Worm (Caenorhabditis elegans) whole organism, L1 larva: ENCODE results near the gene T13C2.2.

Experiments used
- C16A3.4 ChIP-seq: fragments of 150-350 bp; optimal IDR thresholded peaks from 2 replicates; lab custom pipeline; 2014; ENCODE audit warnings: missing biosample characterization, missing genetic modification characterization
- C34B4.2 ChIP-seq: sonication (generic microtip); optimal IDR thresholded peaks from 2 replicates; lab custom pipeline; 2017; ENCODE audit warnings: mild to moderate bottlenecking, missing genetic modification characterization, missing compliant biosample characterization
- F16B12.6 ChIP-seq: fragments of 150-350 bp; optimal IDR thresholded peaks from 2 replicates; lab custom pipeline; 2014; ENCODE audit warnings: missing biosample characterization, missing genetic modification characterization
- Y116A8C.19 ChIP-seq: sonication (generic microtip); optimal IDR thresholded peaks from 2 replicates; lab custom pipeline; 2016; ENCODE audit warnings: missing compliant biosample characterization, missing genetic modification characterization, borderline replicate concordance
- alr-1 ChIP-seq: fragments of 200-800 bp; sonication (Bioruptor generic); optimal IDR thresholded peaks from 2 replicates; lab custom pipeline; 2018; ENCODE audit warnings: borderline replicate concordance, mild to moderate bottlenecking, missing genetic modification characterization, missing compliant biosample characterization
- aly-2 ChIP-seq: fragments of 150-350 bp; optimal IDR thresholded peaks from 2 replicates; lab custom pipeline; 2014; ENCODE audit warnings: missing biosample characterization, missing genetic modification characterization
- blmp-1 ChIP-seq: fragments of 150-350 bp; optimal IDR thresholded peaks from 2 replicates; lab custom pipeline; 2014; ENCODE audit warnings: missing biosample characterization, missing genetic modification characterization
- ceh-63 ChIP-seq: fragments of 200-800 bp; sonication (Bioruptor generic); optimal IDR thresholded peaks from 2 replicates; lab custom pipeline; 2018; ENCODE audit warnings: mild to moderate bottlenecking, missing genetic modification characterization, missing compliant biosample characterization
- ceh-8 ChIP-seq: fragments of 200-800 bp; sonication (Bioruptor generic); optimal IDR thresholded peaks from 2 replicates; lab custom pipeline; 2018; ENCODE audit warnings: mild to moderate bottlenecking, missing genetic modification characterization, moderate library complexity, missing compliant biosample characterization
- ceh-82 ChIP-seq, 3 experiments: fragments of 150-350 bp in 1 of 3; sonication (generic microtip) in 2 of 3; optimal IDR thresholded peaks; 2 replicates each; lab custom pipeline; 2014 to 2017; ENCODE audit warnings: missing biosample characterization in 3 of 3, missing genetic modification characterization in 3 of 3
- efl-1 ChIP-seq, 4 experiments: fragments of 150-350 bp; optimal IDR thresholded peaks in 3 of 4; peaks in 1 of 4; 1 replicate in 1 of 4; 2 replicates in 3 of 4; lab custom pipeline; 2014; ENCODE audit warnings: missing biosample characterization in 2 of 4, missing genetic modification characterization in 2 of 4, missing genetic modification reagents in 2 of 4
- egl-13 ChIP-seq: sonication (generic microtip); optimal IDR thresholded peaks from 2 replicates; lab custom pipeline; 2016; ENCODE audit warnings: missing genotype, missing genetic modification reagents, missing genetic modification characterization, missing compliant biosample characterization
- elt-2 ChIP-seq: sonication (generic microtip); optimal IDR thresholded peaks from 2 replicates; lab custom pipeline; 2016; ENCODE audit warnings: missing genetic modification characterization, mild to moderate bottlenecking, inconsistent platforms, missing compliant biosample characterization, missing genetic modification reagents
- elt-3 ChIP-seq, 6 experiments: fragments of 150-350 bp in 1 of 6; sonication (generic microtip); optimal IDR thresholded peaks; 2 replicates each; lab custom pipeline; 2017 to 2018; ENCODE audit warnings: missing biosample characterization in 6 of 6, missing genetic modification characterization in 6 of 6, inconsistent platforms in 1 of 6
- ets-5 ChIP-seq: fragments of 200-800 bp; sonication (Bioruptor generic); IDR thresholded peaks from 2 replicates; pipeline ENCODE4 v1.3.6; 2022; ENCODE audit warnings: missing genetic modification characterization, missing compliant biosample characterization
- fkh-10 ChIP-seq: sonication (generic microtip); optimal IDR thresholded peaks from 2 replicates; lab custom pipeline; 2017; ENCODE audit warnings: missing biosample characterization, missing genetic modification reagents, missing genetic modification characterization
- fkh-8 ChIP-seq: sonication (generic microtip); optimal IDR thresholded peaks from 2 replicates; lab custom pipeline; 2016; ENCODE audit warnings: mild to moderate bottlenecking, missing genetic modification characterization, missing compliant biosample characterization
- fos-1 ChIP-seq: fragments of 150-350 bp; optimal IDR thresholded peaks from 2 replicates; lab custom pipeline; 2014; ENCODE audit warnings: missing biosample characterization, missing genetic modification characterization
- isw-1 ChIP-seq: fragments of 200-800 bp; sonication (Bioruptor generic); IDR thresholded peaks from 2 replicates; pipeline ENCODE4 v1.3.6; 2022; ENCODE audit warnings: missing genetic modification characterization, missing compliant biosample characterization
- jun-1 ChIP-seq: fragments of 150-350 bp; optimal IDR thresholded peaks from 2 replicates; lab custom pipeline; 2014; ENCODE audit warnings: missing biosample characterization, missing genetic modification reagents, missing genetic modification characterization
- lin-14 ChIP-seq: fragments of 200-800 bp; sonication (Bioruptor generic); optimal IDR thresholded peaks from 2 replicates; lab custom pipeline; 2018; ENCODE audit warnings: mild to moderate bottlenecking, missing genetic modification characterization, moderate library complexity, missing compliant biosample characterization
- lin-15B ChIP-seq: fragments of 150-350 bp; sonication (generic microtip); optimal IDR thresholded peaks from 3 replicates; lab custom pipeline; 2014; ENCODE audit warnings: missing biosample characterization, missing genetic modification characterization
- lin-35 ChIP-seq, 2 experiments: fragments of 150-350 bp; optimal IDR thresholded peaks; 2 replicates each; lab custom pipeline; 2014; ENCODE audit warnings: missing biosample characterization in 2 of 2, missing genetic modification characterization in 2 of 2, missing genetic modification reagents in 2 of 2
- lsy-2 ChIP-seq, 2 experiments: fragments of 150-350 bp; optimal IDR thresholded peaks; 2 replicates each; lab custom pipeline; 2014; ENCODE audit warnings: missing biosample characterization in 2 of 2, missing genetic modification characterization in 2 of 2
- mdl-1 ChIP-seq, 2 experiments: fragments of 150-350 bp; optimal IDR thresholded peaks; 2 replicates each; lab custom pipeline; 2014 to 2017; ENCODE audit warnings: missing biosample characterization in 2 of 2, missing genetic modification characterization in 2 of 2, inconsistent platforms in 1 of 2
- mef-2 ChIP-seq: fragments of 150-350 bp; optimal IDR thresholded peaks from 2 replicates; lab custom pipeline; 2014; ENCODE audit warnings: missing biosample characterization, missing genetic modification characterization
- mep-1 ChIP-seq: fragments of 150-350 bp; optimal IDR thresholded peaks from 2 replicates; lab custom pipeline; 2014; ENCODE audit warnings: missing biosample characterization, missing genetic modification characterization
- nhr-11 ChIP-seq: fragments of 150-350 bp; optimal IDR thresholded peaks from 2 replicates; lab custom pipeline; 2014; ENCODE audit warnings: missing biosample characterization, missing genetic modification characterization
- nhr-19 ChIP-seq: fragments of 200-800 bp; sonication (Bioruptor generic); conservative IDR thresholded peaks from 2 replicates; pipeline ENCODE4 v1.3.6; 2022; ENCODE audit warnings: missing genetic modification characterization, missing compliant biosample characterization
- nhr-20 ChIP-seq: sonication (generic microtip); optimal IDR thresholded peaks from 2 replicates; lab custom pipeline; 2016; ENCODE audit warnings: mild to moderate bottlenecking, missing genetic modification characterization, missing compliant biosample characterization
- nhr-28 ChIP-seq: fragments of 150-350 bp; optimal IDR thresholded peaks from 2 replicates; lab custom pipeline; 2014; ENCODE audit warnings: missing biosample characterization, missing genetic modification characterization
- nhr-47 ChIP-seq: sonication (generic microtip); optimal IDR thresholded peaks from 2 replicates; lab custom pipeline; 2016; ENCODE audit warnings: mild to moderate bottlenecking, missing genetic modification characterization, moderate library complexity, missing compliant biosample characterization
- nhr-71 ChIP-seq: sonication (generic microtip); optimal IDR thresholded peaks from 2 replicates; lab custom pipeline; 2016; ENCODE audit warnings: mild to moderate bottlenecking, missing genetic modification characterization, moderate library complexity, missing compliant biosample characterization
- nhr-77 ChIP-seq: fragments of 150-350 bp; optimal IDR thresholded peaks from 2 replicates; lab custom pipeline; 2014; ENCODE audit warnings: missing biosample characterization, missing genetic modification characterization
- nhr-84 ChIP-seq: sonication (generic microtip); optimal IDR thresholded peaks from 2 replicates; lab custom pipeline; 2017; ENCODE audit warnings: missing biosample characterization, missing genetic modification characterization
- nhr-85 ChIP-seq: sonication (generic microtip); peaks from one replicate; lab custom pipeline; 2016; ENCODE audit warnings: missing genetic modification characterization, inconsistent platforms, missing compliant biosample characterization
- nhr-90 ChIP-seq: sonication (generic microtip); optimal IDR thresholded peaks from 2 replicates; lab custom pipeline; 2016; ENCODE audit warnings: mild to moderate bottlenecking, missing genetic modification characterization, missing compliant biosample characterization; ENCODE audit not compliant: poor library complexity
- pag-3 ChIP-seq: sonication (generic microtip); optimal IDR thresholded peaks from 2 replicates; lab custom pipeline; 2017; ENCODE audit warnings: missing genetic modification characterization, mild to moderate bottlenecking, missing compliant biosample characterization, antibody characterized with exemption, borderline replicate concordance; ENCODE audit not compliant: insufficient read depth
- pax-3 ChIP-seq: fragments of 200-800 bp; sonication (Bioruptor generic); optimal IDR thresholded peaks from 2 replicates; lab custom pipeline; 2018; ENCODE audit warnings: mild to moderate bottlenecking, missing genetic modification characterization, moderate library complexity, missing compliant biosample characterization
- skn-1 ChIP-seq: fragments of 150-350 bp; optimal IDR thresholded peaks from 2 replicates; lab custom pipeline; 2014; ENCODE audit warnings: missing biosample characterization, missing genetic modification characterization
- snpc-4 ChIP-seq: fragments of 150-350 bp; optimal IDR thresholded peaks from 2 replicates; lab custom pipeline; 2014; ENCODE audit warnings: missing biosample characterization, missing genetic modification characterization
- snu-23 ChIP-seq: sonication (generic microtip); optimal IDR thresholded peaks from 2 replicates; lab custom pipeline; 2016; ENCODE audit warnings: missing genetic modification characterization, missing compliant biosample characterization
- sox-4 ChIP-seq: sonication (generic microtip); optimal IDR thresholded peaks from 2 replicates; lab custom pipeline; 2016; ENCODE audit warnings: missing genetic modification characterization, missing compliant biosample characterization
- swsn-7 ChIP-seq: sonication (generic microtip); optimal IDR thresholded peaks from 2 replicates; lab custom pipeline; 2016; ENCODE audit warnings: missing genetic modification characterization, missing compliant biosample characterization
- tlp-1 ChIP-seq: fragments of 150-350 bp; optimal IDR thresholded peaks from 2 replicates; lab custom pipeline; 2014; ENCODE audit warnings: missing biosample characterization, missing genetic modification characterization
- unc-30 ChIP-seq: sonication (generic microtip); optimal IDR thresholded peaks from 2 replicates; lab custom pipeline; 2017; ENCODE audit warnings: missing biosample characterization, missing genetic modification characterization
- unc-86 ChIP-seq: sonication (generic microtip); optimal IDR thresholded peaks from 2 replicates; lab custom pipeline; 2016; ENCODE audit warnings: missing genetic modification characterization, missing compliant biosample characterization
- zip-4 ChIP-seq: fragments of 200-800 bp; sonication (Bioruptor generic); optimal IDR thresholded peaks from 2 replicates; lab custom pipeline; 2018; ENCODE audit warnings: mild to moderate bottlenecking, missing genetic modification characterization, moderate library complexity, missing compliant biosample characterization
- ztf-11 ChIP-seq, 2 experiments: sonication (generic microtip); optimal IDR thresholded peaks; 2 replicates each; lab custom pipeline; 2016 to 2017; ENCODE audit warnings: missing genetic modification characterization in 2 of 2, missing biosample characterization in 1 of 2, missing compliant biosample characterization in 1 of 2

Gene T13C2.2

ce11 chrII:6823912-6824311 lies 31.9 kb downstream of the T13C2.2 start:
- TF ChIP-seq ceh-82 (tag; optimal IDR thresholded peaks at IDR 0.05; lab: Kevin White, UChicago) (peak in 1 of 3 experiments; percentile 25), fkh-10 (peak; percentile 69), nhr-71 (peak; percentile 50), nhr-84 (tag; lab: Kevin White, UChicago) (no peak), snu-23 (GFP tag; lab: Kevin White, UChicago) (peak; percentile 56), swsn-7 (tag; lab: Kevin White, UChicago) (peak; percentile 9), pax-3 (no peak), ceh-63 (no peak), blmp-1 (tag; lab: Kevin White, UChicago) (peak; percentile 95), lsy-2 (tag; optimal IDR thresholded peaks at IDR 0.05; lab: Kevin White, UChicago) (peak; percentile 19 to 26), nhr-20 (tag; lab: Kevin White, UChicago) (peak; percentile 64), elt-3 (tag; optimal IDR thresholded peaks at IDR 0.05; lab: Kevin White, UChicago) (peak in 2 of 6 experiments; percentile 6 to 24), mep-1 (tag; lab: Kevin White, UChicago) (peak; percentile 36), ceh-8 (GFP tag; lab: Kevin White, UChicago) (no peak), nhr-85 (peak; percentile 80), nhr-47 (tag; lab: Kevin White, UChicago) (peak; percentile 6), nhr-11 (tag; lab: Kevin White, UChicago) (no peak), pag-3 (no peak), fkh-8 (tag; lab: Kevin White, UChicago) (peak; percentile 1), Y116A8C.19 (no peak), lin-14 (GFP tag; lab: Kevin White, UChicago) (peak; percentile 91), egl-13 (tag; lab: Kevin White, UChicago) (peak; percentile 41), mdl-1 (tag; optimal IDR thresholded peaks at IDR 0.05; lab: Kevin White, UChicago) (peak in 1 of 2 experiments; percentile 29)

ce11 chrII:6824524-6824923 lies 32.5 kb downstream of the T13C2.2 start:
- no peak for TF ChIP-seq snpc-4 (tag; lab: Kevin White, UChicago)
- TF ChIP-seq lin-15B (tag; lab: Kevin White, UChicago) = no peak
- TF ChIP-seq nhr-77 (tag; lab: Kevin White, UChicago) = no peak
- no peak for TF ChIP-seq nhr-90 (tag; lab: Kevin White, UChicago)
- peak; percentile 2 for TF ChIP-seq blmp-1 (tag; lab: Kevin White, UChicago)
- no peak for TF ChIP-seq nhr-19 (GFP tag; lab: Robert Waterston, UW)
- no peak for TF ChIP-seq nhr-11 (tag; lab: Kevin White, UChicago)
- TF ChIP-seq C16A3.4 (tag; lab: Kevin White, UChicago) = no peak
- TF ChIP-seq F16B12.6 (tag; lab: Kevin White, UChicago) = no peak
- no peak for TF ChIP-seq isw-1
- TF ChIP-seq ceh-8 (GFP tag; lab: Kevin White, UChicago) = no peak
- peak in 1 of 2 experiments; percentile 13 for TF ChIP-seq lin-35 (GFP tag; optimal IDR thresholded peaks at IDR 0.05; lab: Kevin White, UChicago)
- TF ChIP-seq nhr-28 = no peak
- TF ChIP-seq sox-4 = no peak
- no peak for TF ChIP-seq C34B4.2
- peak in 4 of 6 experiments; percentile 10 to 48 (median 32) for TF ChIP-seq elt-3 (tag; optimal IDR thresholded peaks at IDR 0.05; lab: Kevin White, UChicago)
- no peak for TF ChIP-seq nhr-47 (tag; lab: Kevin White, UChicago)
- peak; percentile 43 for TF ChIP-seq nhr-85
- TF ChIP-seq pax-3 = no peak
- TF ChIP-seq tlp-1 (tag; lab: Kevin White, UChicago) = no peak
- no peak for TF ChIP-seq swsn-7 (tag; lab: Kevin White, UChicago)
- TF ChIP-seq nhr-20 (tag; lab: Kevin White, UChicago) = peak; percentile 5
- TF ChIP-seq unc-30 (tag; lab: Kevin White, UChicago) = no peak
- peak; percentile 59 for TF ChIP-seq elt-2 (tag; lab: Kevin White, UChicago)
- no peak for TF ChIP-seq zip-4 (GFP tag; lab: Kevin White, UChicago)
- TF ChIP-seq ets-5 (GFP tag; lab: Robert Waterston, UW) = no peak
- TF ChIP-seq jun-1 (tag; lab: Kevin White, UChicago) = peak; percentile 4
- no peak for TF ChIP-seq ztf-11 (tag; optimal IDR thresholded peaks at IDR 0.05; lab: Kevin White, UChicago)
- TF ChIP-seq nhr-84 (tag; lab: Kevin White, UChicago) = no peak
- TF ChIP-seq skn-1 (tag; lab: Kevin White, UChicago) = no peak
- TF ChIP-seq efl-1 (optimal IDR thresholded peaks at IDR 0.05; lab: Kevin White, UChicago) = no peak
- no peak for TF ChIP-seq efl-1 (GFP tag; optimal IDR thresholded peaks at IDR 0.05 in 1 of 2; lab: Kevin White, UChicago)
- TF ChIP-seq nhr-71 = peak; percentile 20
- TF ChIP-seq mef-2 (tag; lab: Kevin White, UChicago) = no peak
- TF ChIP-seq lin-14 (GFP tag; lab: Kevin White, UChicago) = peak; percentile 43
- no peak for TF ChIP-seq aly-2
- TF ChIP-seq alr-1 = no peak
- TF ChIP-seq fos-1 (tag; lab: Kevin White, UChicago) = no peak
- no peak for TF ChIP-seq unc-86
